Fruit fly (Drosophila melanogaster) whole organism, embryonic: ENCODE data around the gene PXo.

Source experiments
- ATbp ChIP-seq: fragments of 200-800 bp; sonication (Bioruptor generic); optimal IDR thresholded peaks from 2 replicates; lab custom pipeline; 2017; ENCODE audit warnings: missing biosample characterization, mild to moderate bottlenecking, missing genetic modification characterization, missing genetic modification reagents
- Ada2b ChIP-seq: fragments of 200-800 bp; sonication (Bioruptor generic); IDR thresholded peaks from 2 replicates; pipeline ENCODE4 v1.3.6; 2022; ENCODE audit warnings: missing biosample characterization, missing genetic modification characterization
- Aef1 ChIP-seq: fragments of 200-800 bp; sonication (Bioruptor generic); IDR thresholded peaks from 3 replicates; pipeline ENCODE4 v1.3.6; 2022; ENCODE audit warnings: missing biosample characterization, missing genetic modification characterization
- C15 ChIP-seq: fragments of 200-800 bp; sonication (Bioruptor generic); IDR thresholded peaks from 3 replicates; pipeline ENCODE4 v1.3.6; 2022; ENCODE audit warnings: missing biosample characterization, missing genetic modification characterization
- CG10274 ChIP-seq: fragments of 200-800 bp; sonication (Bioruptor generic); optimal IDR thresholded peaks from 3 replicates; lab custom pipeline; 2017; ENCODE audit warnings: missing biosample characterization, mild to moderate bottlenecking, missing genetic modification characterization
- CG10565 ChIP-seq: fragments of 200-800 bp; sonication (Bioruptor generic); optimal IDR thresholded peaks from 3 replicates; lab custom pipeline; 2016; ENCODE audit warnings: missing biosample characterization, mild to moderate bottlenecking, missing genetic modification characterization
- CG10959 ChIP-seq: fragments of 200-800 bp; sonication (Bioruptor generic); IDR thresholded peaks from 2 replicates; pipeline ENCODE4 v1.3.6; 2022; ENCODE audit warnings: missing biosample characterization, missing genetic modification characterization
- CG12391 ChIP-seq: fragments of 200-800 bp; sonication (Bioruptor generic); optimal IDR thresholded peaks from 3 replicates; lab custom pipeline; 2018; ENCODE audit warnings: missing biosample characterization, mild to moderate bottlenecking, missing genetic modification characterization, moderate library complexity
- CG13775 ChIP-seq: fragments of 200-800 bp; sonication (Bioruptor generic); optimal IDR thresholded peaks from 3 replicates; lab custom pipeline; 2017; ENCODE audit warnings: missing biosample characterization, mild to moderate bottlenecking, missing genetic modification characterization
- CG14710 ChIP-seq: fragments of 200-800 bp; sonication (Bioruptor generic); optimal IDR thresholded peaks from 3 replicates; lab custom pipeline; 2019; ENCODE audit warnings: missing biosample characterization, mild to moderate bottlenecking, missing genetic modification characterization, moderate library complexity
- CG15601 ChIP-seq: fragments of 200-800 bp; sonication (Bioruptor generic); optimal IDR thresholded peaks from 3 replicates; lab custom pipeline; 2019; ENCODE audit warnings: missing biosample characterization, mild to moderate bottlenecking, missing genetic modification characterization, moderate library complexity
- CG1603 ChIP-seq: fragments of 200-800 bp; sonication (Bioruptor generic); optimal IDR thresholded peaks from 2 replicates; lab custom pipeline; 2019; ENCODE audit warnings: missing biosample characterization, mild to moderate bottlenecking, missing genetic modification characterization, moderate library complexity
- CG17612 ChIP-seq: fragments of 200-800 bp; sonication (Bioruptor generic); IDR thresholded peaks from 2 replicates; pipeline ENCODE4 v1.3.6; 2022; ENCODE audit warnings: missing biosample characterization, missing genetic modification characterization
- CG1792 ChIP-seq: fragments of 200-800 bp; sonication (Bioruptor generic); optimal IDR thresholded peaks from 2 replicates; lab custom pipeline; 2016; ENCODE audit warnings: missing biosample characterization, missing genetic modification characterization
- CG2678 ChIP-seq: fragments of 200-800 bp; sonication (Bioruptor generic); optimal IDR thresholded peaks from 3 replicates; lab custom pipeline; 2019; ENCODE audit warnings: missing biosample characterization, mild to moderate bottlenecking, missing genetic modification characterization, moderate library complexity
- CG2875 ChIP-seq: fragments of 200-800 bp; sonication (Bioruptor generic); optimal IDR thresholded peaks from 2 replicates; lab custom pipeline; 2017; ENCODE audit warnings: missing biosample characterization, mild to moderate bottlenecking, missing genetic modification characterization, missing genetic modification reagents
- CG31441 ChIP-seq: fragments of 200-800 bp; sonication (Bioruptor generic); IDR thresholded peaks from 2 replicates; pipeline ENCODE4 v1.3.6; 2022; ENCODE audit warnings: missing biosample characterization, missing genetic modification characterization
- CG34376 ChIP-seq: fragments of 200-800 bp; sonication (Bioruptor generic); optimal IDR thresholded peaks from 2 replicates; lab custom pipeline; 2018; ENCODE audit warnings: missing biosample characterization, mild to moderate bottlenecking, missing genetic modification characterization
- CG3995 ChIP-seq: fragments of 200-800 bp; sonication (Bioruptor generic); optimal IDR thresholded peaks from 3 replicates; lab custom pipeline; 2016; ENCODE audit warnings: missing biosample characterization, missing genetic modification characterization
- CG4282 ChIP-seq: fragments of 200-800 bp; sonication (Bioruptor generic); optimal IDR thresholded peaks from 2 replicates; lab custom pipeline; 2016; ENCODE audit warnings: missing biosample characterization, missing genetic modification characterization
- CG4424 ChIP-seq: fragments of 200-800 bp; sonication (Bioruptor generic); optimal IDR thresholded peaks from 3 replicates; lab custom pipeline; 2016; ENCODE audit warnings: missing biosample characterization, missing genetic modification characterization
- CG7745 ChIP-seq: fragments of 200-800 bp; sonication (Bioruptor generic); optimal IDR thresholded peaks from 2 replicates; lab custom pipeline; 2018; ENCODE audit warnings: missing biosample characterization, mild to moderate bottlenecking, missing genetic modification characterization, moderate library complexity
- CG7928 ChIP-seq: fragments of 200-800 bp; sonication (Bioruptor generic); optimal IDR thresholded peaks from 2 replicates; lab custom pipeline; 2017; ENCODE audit warnings: missing biosample characterization, mild to moderate bottlenecking, missing genetic modification characterization
- CG8359 ChIP-seq: fragments of 200-800 bp; sonication (Bioruptor generic); optimal IDR thresholded peaks from 2 replicates; lab custom pipeline; 2017; ENCODE audit warnings: missing biosample characterization, mild to moderate bottlenecking, missing genetic modification characterization, borderline replicate concordance
- CG9797 ChIP-seq: fragments of 200-800 bp; sonication (Bioruptor generic); optimal IDR thresholded peaks from 3 replicates; lab custom pipeline; 2018; ENCODE audit warnings: missing biosample characterization, mild to moderate bottlenecking, missing genetic modification characterization
- Camta ChIP-seq: fragments of 200-800 bp; sonication (Bioruptor generic); optimal IDR thresholded peaks from 2 replicates; lab custom pipeline; 2016; ENCODE audit warnings: missing biosample characterization, missing genetic modification characterization
- CoRest ChIP-seq: fragments of 200-800 bp; sonication (Bioruptor generic); optimal IDR thresholded peaks from 3 replicates; lab custom pipeline; 2018; ENCODE audit warnings: missing biosample characterization, mild to moderate bottlenecking, missing genetic modification characterization, moderate library complexity
- ERR ChIP-seq: fragments of 200-800 bp; sonication (Bioruptor generic); optimal IDR thresholded peaks from 2 replicates; lab custom pipeline; 2016; ENCODE audit warnings: missing biosample characterization, missing genetic modification characterization
- Ets65A ChIP-seq: fragments of 200-800 bp; sonication (Bioruptor generic); peaks from one replicate; lab custom pipeline; 2016; ENCODE audit warnings: missing biosample characterization, missing genetic modification characterization
- Mrtf ChIP-seq: fragments of 200-800 bp; sonication (Bioruptor generic); IDR thresholded peaks from 3 replicates; pipeline ENCODE4 v1.3.6; 2022; ENCODE audit warnings: missing biosample characterization, missing genetic modification characterization
- Neu2 ChIP-seq: fragments of 200-800 bp; sonication (Bioruptor generic); optimal IDR thresholded peaks from 3 replicates; lab custom pipeline; 2016; ENCODE audit warnings: missing biosample characterization, missing genetic modification characterization, borderline replicate concordance
- Nf-YA ChIP-seq: fragments of 200-800 bp; sonication (Bioruptor generic); IDR thresholded peaks from 2 replicates; pipeline ENCODE4 v1.3.6; 2022; ENCODE audit warnings: missing biosample characterization, missing genetic modification characterization
- Pdp1 ChIP-seq, 2 experiments: fragments of 200-800 bp; sonication (Bioruptor generic); optimal IDR thresholded peaks; 3 replicates each; lab custom pipeline; 2016; ENCODE audit warnings: missing biosample characterization in 2 of 2, missing genetic modification characterization in 2 of 2, mild to moderate bottlenecking in 1 of 2, moderate library complexity in 1 of 2
- Rx ChIP-seq: fragments of 200-800 bp; sonication (Bioruptor generic); IDR thresholded peaks from 2 replicates; pipeline ENCODE4 v1.3.6; 2022; ENCODE audit warnings: missing biosample characterization, missing genetic modification characterization
- Stat92E ChIP-seq, 3 experiments: fragments of >200 bp in 2 of 3; fragments of 200-800 bp in 1 of 3; sonication (Bioruptor generic) in 1 of 3; optimal IDR thresholded peaks; 2 replicates each; lab custom pipeline; 2017 to 2019; ENCODE audit warnings: missing biosample characterization in 3 of 3, missing genetic modification characterization in 3 of 3, mild to moderate bottlenecking in 1 of 3, moderate library complexity in 1 of 3
- amos ChIP-seq: fragments of 200-800 bp; sonication (Bioruptor generic); IDR thresholded peaks from 2 replicates; pipeline ENCODE4 v1.3.6; 2022; ENCODE audit warnings: missing biosample characterization, missing genetic modification characterization; ENCODE audit not compliant: partially characterized antibody
- ash1 ChIP-seq: fragments of 200-800 bp; sonication (Bioruptor generic); optimal IDR thresholded peaks from 2 replicates; lab custom pipeline; 2018; ENCODE audit warnings: missing biosample characterization, mild to moderate bottlenecking, missing genetic modification characterization
- chm ChIP-seq: fragments of 200-800 bp; sonication (Bioruptor generic); IDR thresholded peaks from 2 replicates; pipeline ENCODE4 v1.3.6; 2022; ENCODE audit warnings: missing biosample characterization, missing genetic modification characterization
- crol ChIP-seq: fragments of 200-800 bp; sonication (Bioruptor generic); IDR thresholded peaks from 2 replicates; pipeline ENCODE4 v1.3.6; 2022; ENCODE audit warnings: missing biosample characterization, missing genetic modification characterization
- emc ChIP-seq: fragments of 200-800 bp; sonication (Bioruptor generic); optimal IDR thresholded peaks from 2 replicates; lab custom pipeline; 2016; ENCODE audit warnings: missing biosample characterization, missing genetic modification characterization
- fd102C ChIP-seq: fragments of 200-800 bp; sonication (Bioruptor generic); optimal IDR thresholded peaks from 2 replicates; lab custom pipeline; 2018; ENCODE audit warnings: missing biosample characterization, mild to moderate bottlenecking, missing genetic modification characterization, moderate library complexity
- hb ChIP-seq: fragments of 200-800 bp; sonication (Bioruptor generic); IDR thresholded peaks from 3 replicates; pipeline ENCODE4 v1.3.6; 2022; ENCODE audit warnings: missing biosample characterization, missing genetic modification characterization; ENCODE audit not compliant: partially characterized antibody
- nau ChIP-seq: fragments of 200-800 bp; sonication (Bioruptor generic); optimal IDR thresholded peaks from 3 replicates; lab custom pipeline; 2017; ENCODE audit warnings: missing biosample characterization, mild to moderate bottlenecking, missing genetic modification characterization, missing genetic modification reagents
- otp ChIP-seq: fragments of 200-800 bp; sonication (Bioruptor generic); IDR thresholded peaks from 3 replicates; pipeline ENCODE4, ENCODE4 v1.3.6; 2022; ENCODE audit warnings: missing biosample characterization, missing genetic modification characterization
- pnt ChIP-seq: fragments of 200-800 bp; sonication (Bioruptor generic); optimal IDR thresholded peaks from 3 replicates; lab custom pipeline; 2016; ENCODE audit warnings: missing biosample characterization, missing genetic modification characterization
- sc ChIP-seq, 3 experiments: fragments of >200 bp in 2 of 3; fragments of 200-800 bp in 1 of 3; sonication (Bioruptor generic) in 1 of 3; optimal IDR thresholded peaks; 2 replicates in 2 of 3; 3 replicates in 1 of 3; lab custom pipeline; 2017; ENCODE audit warnings: mild to moderate bottlenecking in 1 of 3, missing biosample characterization in 1 of 3, missing genetic modification characterization in 1 of 3, missing genetic modification reagents in 1 of 3
- sim ChIP-seq: fragments of 200-800 bp; sonication (Bioruptor generic); IDR thresholded peaks from 2 replicates; pipeline ENCODE4 v1.3.6; 2022; ENCODE audit warnings: missing biosample characterization, missing genetic modification characterization
- slp2 ChIP-seq: fragments of 200-800 bp; sonication (Bioruptor generic); optimal IDR thresholded peaks from 2 replicates; lab custom pipeline; 2016; ENCODE audit warnings: missing biosample characterization, missing genetic modification characterization
- wek ChIP-seq: fragments of 200-800 bp; sonication (Bioruptor generic); optimal IDR thresholded peaks from 3 replicates; lab custom pipeline; 2018; ENCODE audit warnings: missing biosample characterization, mild to moderate bottlenecking, missing genetic modification characterization, moderate library complexity
- zfh2 ChIP-seq: fragments of 200-800 bp; sonication (Bioruptor generic); optimal IDR thresholded peaks from 2 replicates; lab custom pipeline; 2016; ENCODE audit warnings: missing biosample characterization, missing genetic modification characterization

PXo gene

dm6 chr3L:5947110-5947731 is 26.1 kb upstream of the PXo start (continued):
- TF ChIP-seq Ada2b (GFP tag; lab: Robert Waterston, UW) (no peak), CG4282 (no peak), zfh2 (GFP tag; lab: Kevin White, UChicago) (no peak), pnt (no peak), sc (optimal IDR thresholded peaks at IDR 0.05; lab: Kevin White, UChicago) (no peak), sc (GFP tag; optimal IDR thresholded peaks at IDR 0.05; lab: Kevin White, UChicago) (no peak), CG7928 (no peak), Camta (GFP tag; lab: Kevin White, UChicago) (no peak), Mrtf (GFP tag; lab: Robert Waterston, UW) (no peak), Ets65A (GFP tag; lab: Kevin White, UChicago) (no peak), ERR (GFP tag; lab: Kevin White, UChicago) (no peak), CoRest (tag; lab: Kevin White, UChicago) (no peak), chm (no peak), slp2 (GFP tag; lab: Kevin White, UChicago) (no peak), CG17612 (no peak), amos (GFP tag; lab: Robert Waterston, UW) (no peak), hb (no peak), CG1792 (no peak), ATbp (GFP tag; lab: Kevin White, UChicago) (peak; percentile 27), fd102C (no peak), otp (GFP tag; lab: Robert Waterston, UW) (no peak), nau (no peak), CG10959 (GFP tag; lab: Robert Waterston, UW) (no peak), emc (GFP tag; lab: Kevin White, UChicago) (no peak), CG4424 (no peak), CG9797 (GFP tag; lab: Kevin White, UChicago) (no peak), CG12391 (no peak), CG2875 (no peak), ash1 (GFP tag; lab: Kevin White, UChicago) (no peak), CG10274 (no peak), Pdp1 (GFP tag; optimal IDR thresholded peaks at IDR 0.05; lab: Kevin White, UChicago) (no peak), Neu2 (GFP tag; lab: Kevin White, UChicago) (no peak), CG31441 (GFP tag; lab: Robert Waterston, UW) (no peak), wek (peak; percentile 10), Nf-YA (no peak), CG1603 (tag; lab: Kevin White, UChicago) (no peak), C15 (GFP tag; lab: Robert Waterston, UW) (no peak), CG3995 (GFP tag; lab: Kevin White, UChicago) (no peak), CG8359 (GFP tag; lab: Kevin White, UChicago) (peak; percentile 9), sim (GFP tag; lab: Robert Waterston, UW) (no peak), Stat92E (GFP tag; optimal IDR thresholded peaks at IDR 0.05; lab: Kevin White, UChicago) (peak in 1 of 3 experiments; percentile 62), CG13775 (GFP tag; lab: Kevin White, UChicago) (no peak), CG34376 (GFP tag; lab: Kevin White, UChicago) (no peak), CG14710 (tag; lab: Kevin White, UChicago) (peak; percentile 12), CG15601 (tag; lab: Kevin White, UChicago) (peak; percentile 29), CG7745 (peak; percentile 76), Aef1 (GFP tag; lab: Robert Waterston, UW) (no peak), Rx (GFP tag; lab: Robert Waterston, UW) (no peak), CG2678 (tag; lab: Kevin White, UChicago) (no peak), crol (GFP tag; lab: Robert Waterston, UW) (no peak), CG10565 (GFP tag; lab: Kevin White, UChicago) (no peak)
